Worm (Caenorhabditis elegans): Measurements from ENCODE around the gene lea-1.

- TF ChIP-seq him-1 (tag; optimal IDR thresholded peaks at IDR 0.05), result no peak
- no peak for TF ChIP-seq W03F9.2 (tag; optimal IDR thresholded peaks at IDR 0.05)
These were observed 19.3 kb downstream of the lea-1 start, which contains the start of gene acl-2 for ce11 chrV:10030992-10031383.
